Worm (Caenorhabditis elegans): ENCODE data around the gene trxr-2.

- TF ChIP-seq pqm-1 (tag; optimal IDR thresholded peaks at IDR 0.05), result no peak
- TF ChIP-seq nhr-25 (tag; optimal IDR thresholded peaks at IDR 0.05), result no peak
These were observed 42.0 kb downstream of the trxr-2 start for ce11 chrIII:8955536-8955935.
